Fruit fly (Drosophila melanogaster) whole organism, prepupa: ENCODE data around the gene Pka-C1.

Experiments
- Blimp-1 ChIP-seq: fragments of 200-800 bp; sonication (Bioruptor generic); optimal IDR thresholded peaks from 3 replicates; lab custom pipeline; 2017; ENCODE audit warnings: missing biosample characterization, missing genetic modification characterization, mild to moderate bottlenecking, moderate library complexity, missing genetic modification reagents
- CG10631 ChIP-seq: fragments of 200-800 bp; sonication (Bioruptor generic); optimal IDR thresholded peaks from 2 replicates; lab custom pipeline; 2016; ENCODE audit warnings: missing biosample characterization, missing genetic modification characterization
- CG11762 ChIP-seq: fragments of 200-800 bp; sonication (Bioruptor generic); optimal IDR thresholded peaks from 3 replicates; lab custom pipeline; 2016; ENCODE audit warnings: missing biosample characterization, missing genetic modification characterization; ENCODE audit not compliant: insufficient read depth
- CG11902 ChIP-seq: fragments of 200-800 bp; sonication (Bioruptor generic); optimal IDR thresholded peaks from 3 replicates; lab custom pipeline; 2016; ENCODE audit warnings: missing biosample characterization, missing genetic modification characterization
- CG15336 ChIP-seq: fragments of 200-800 bp; sonication (Bioruptor generic); IDR thresholded peaks from 2 replicates; pipeline ENCODE4 v1.3.6; 2022; ENCODE audit warnings: missing biosample characterization, missing genetic modification characterization
- CG3032 ChIP-seq: fragments of 200-800 bp; optimal IDR thresholded peaks from 2 replicates; lab custom pipeline; 2019; ENCODE audit warnings: missing biosample characterization, mild to moderate bottlenecking, missing genetic modification characterization, moderate library complexity
- CG31627 ChIP-seq: fragments of 200-800 bp; sonication (Bioruptor generic); optimal IDR thresholded peaks from 3 replicates; lab custom pipeline; 2016; ENCODE audit warnings: missing biosample characterization, missing genetic modification characterization
- CG34406 ChIP-seq: fragments of 200-800 bp; sonication (Bioruptor generic); optimal IDR thresholded peaks from 3 replicates; lab custom pipeline; 2016; ENCODE audit warnings: missing biosample characterization, missing genetic modification characterization
- CG3919 ChIP-seq: fragments of 200-800 bp; sonication (Bioruptor generic); optimal IDR thresholded peaks from 3 replicates; lab custom pipeline; 2016; ENCODE audit warnings: missing biosample characterization, missing genetic modification characterization
- CG4318 ChIP-seq: fragments of 200-800 bp; sonication (Bioruptor generic); optimal IDR thresholded peaks from 3 replicates; lab custom pipeline; 2017; ENCODE audit warnings: missing biosample characterization, mild to moderate bottlenecking, missing genetic modification characterization
- CG6276 ChIP-seq: fragments of 200-800 bp; sonication (Bioruptor generic); optimal IDR thresholded peaks from 2 replicates; lab custom pipeline; 2017; ENCODE audit warnings: missing biosample characterization, mild to moderate bottlenecking, missing genetic modification characterization
- CG6792 ChIP-seq: fragments of 200-800 bp; sonication (Bioruptor generic); optimal IDR thresholded peaks from 3 replicates; lab custom pipeline; 2016; ENCODE audit warnings: missing biosample characterization, missing genetic modification characterization
- CG6854 ChIP-seq: fragments of 200-800 bp; sonication (Bioruptor generic); optimal IDR thresholded peaks from 2 replicates; lab custom pipeline; 2017; ENCODE audit warnings: missing biosample characterization, mild to moderate bottlenecking, missing genetic modification characterization
- CG8119 ChIP-seq: fragments of 200-800 bp; sonication (Bioruptor generic); IDR thresholded peaks from 3 replicates; pipeline ENCODE4 v1.3.6; 2022; ENCODE audit warnings: missing biosample characterization, missing genetic modification characterization
- Eip75B ChIP-seq: fragments of 200-800 bp; sonication (Bioruptor generic); optimal IDR thresholded peaks from 3 replicates; lab custom pipeline; 2016; ENCODE audit warnings: missing biosample characterization, missing genetic modification characterization
- Eip78C ChIP-seq: fragments of 200-800 bp; sonication (Bioruptor generic); peaks from one replicate; lab custom pipeline; 2016; ENCODE audit warnings: missing biosample characterization, missing genetic modification characterization
- Ets96B ChIP-seq: fragments of 200-800 bp; optimal IDR thresholded peaks from 2 replicates; lab custom pipeline; 2019; ENCODE audit warnings: missing biosample characterization, mild to moderate bottlenecking, missing genetic modification characterization, moderate library complexity
- Hr38 ChIP-seq: sonication (Bioruptor generic); optimal IDR thresholded peaks from 2 replicates; lab custom pipeline; 2016; ENCODE audit warnings: missing biosample characterization, missing genetic modification characterization
- Hr39 ChIP-seq: fragments of 200-800 bp; sonication (Bioruptor generic); optimal IDR thresholded peaks from 2 replicates; lab custom pipeline; 2016; ENCODE audit warnings: missing biosample characterization, missing genetic modification characterization
- Lpt ChIP-seq: fragments of 200-800 bp; sonication (Bioruptor generic); optimal IDR thresholded peaks from 3 replicates; lab custom pipeline; 2016; ENCODE audit warnings: missing biosample characterization, missing genetic modification characterization
- Met ChIP-seq: fragments of 200-800 bp; sonication (Bioruptor generic); optimal IDR thresholded peaks from 3 replicates; lab custom pipeline; 2016; ENCODE audit warnings: missing biosample characterization, missing genetic modification characterization
- OdsH ChIP-seq: fragments of 200-800 bp; sonication (Bioruptor generic); optimal IDR thresholded peaks from 3 replicates; lab custom pipeline; 2016; ENCODE audit warnings: missing biosample characterization, missing genetic modification characterization
- Smox ChIP-seq: fragments of 200-800 bp; sonication (Bioruptor generic); optimal IDR thresholded peaks from 3 replicates; lab custom pipeline; 2016; ENCODE audit warnings: missing biosample characterization, missing genetic modification characterization
- Sox15 ChIP-seq: fragments of 200-800 bp; sonication (Bioruptor generic); optimal IDR thresholded peaks from 3 replicates; lab custom pipeline; 2016; ENCODE audit warnings: missing biosample characterization, missing genetic modification characterization
- achi ChIP-seq: fragments of 200-800 bp; sonication (Bioruptor generic); optimal IDR thresholded peaks from 3 replicates; lab custom pipeline; 2016; ENCODE audit warnings: missing biosample characterization, missing genetic modification characterization
- cyc ChIP-seq: fragments of 200-800 bp; sonication (Bioruptor generic); optimal IDR thresholded peaks from 3 replicates; lab custom pipeline; 2016; ENCODE audit warnings: missing biosample characterization, missing genetic modification characterization
- dac ChIP-seq: fragments of 200-800 bp; sonication (Bioruptor generic); optimal IDR thresholded peaks from 2 replicates; lab custom pipeline; 2017; ENCODE audit warnings: missing biosample characterization, mild to moderate bottlenecking, missing genetic modification characterization
- dsx ChIP-seq: fragments of 200-800 bp; optimal IDR thresholded peaks from 3 replicates; lab custom pipeline; 2019; ENCODE audit warnings: missing biosample characterization, mild to moderate bottlenecking, missing genetic modification characterization, moderate library complexity; ENCODE audit not compliant: poor library complexity, severe bottlenecking
- eg ChIP-seq: fragments of 200-800 bp; sonication (Bioruptor generic); IDR thresholded peaks from 3 replicates; pipeline ENCODE4 v1.3.6; 2022; ENCODE audit warnings: missing biosample characterization, missing genetic modification characterization
- esn ChIP-seq: fragments of 200-800 bp; sonication (Bioruptor generic); optimal IDR thresholded peaks from 2 replicates; lab custom pipeline; 2016; ENCODE audit warnings: missing biosample characterization, mild to moderate bottlenecking, missing genetic modification characterization, moderate library complexity
- fd85E ChIP-seq: fragments of 200-800 bp; sonication (Bioruptor generic); optimal IDR thresholded peaks from 3 replicates; lab custom pipeline; 2016; ENCODE audit warnings: missing biosample characterization, missing genetic modification characterization
- fkh ChIP-seq: fragments of 200-800 bp; sonication (Bioruptor generic); optimal IDR thresholded peaks from 3 replicates; lab custom pipeline; 2017; ENCODE audit warnings: missing biosample characterization, mild to moderate bottlenecking, missing genetic modification characterization, moderate library complexity
- pdm3 ChIP-seq: fragments of 200-800 bp; sonication (Bioruptor generic); optimal IDR thresholded peaks from 3 replicates; lab custom pipeline; 2016; ENCODE audit warnings: missing biosample characterization, missing genetic modification characterization
- salr ChIP-seq, 2 experiments: fragments of 200-800 bp; sonication (Bioruptor generic); optimal IDR thresholded peaks; 3 replicates each; lab custom pipeline; 2016 to 2018; ENCODE audit warnings: missing biosample characterization in 2 of 2, missing genetic modification characterization in 2 of 2, mild to moderate bottlenecking in 1 of 2
- spab ChIP-seq: fragments of 200-800 bp; sonication (Bioruptor generic); optimal IDR thresholded peaks from 2 replicates; lab custom pipeline; 2017; ENCODE audit warnings: missing biosample characterization, mild to moderate bottlenecking, missing genetic modification characterization, missing genetic modification reagents
- ss ChIP-seq, 2 experiments: fragments of 200-800 bp; sonication (Bioruptor generic); optimal IDR thresholded peaks; 2 replicates in 1 of 2; 3 replicates in 1 of 2; lab custom pipeline; 2017 to 2018; ENCODE audit warnings: mild to moderate bottlenecking in 2 of 2, missing biosample characterization in 2 of 2, missing genetic modification characterization in 2 of 2, moderate library complexity in 1 of 2
- svp ChIP-seq: fragments of 200-800 bp; sonication (Bioruptor generic); peaks from one replicate; lab custom pipeline; 2016; ENCODE audit warnings: missing biosample characterization, missing genetic modification characterization
- vri ChIP-seq: fragments of 200-800 bp; sonication (Bioruptor generic); optimal IDR thresholded peaks from 3 replicates; lab custom pipeline; 2016; ENCODE audit warnings: missing biosample characterization, mild to moderate bottlenecking, missing genetic modification characterization

Pka-C1 gene

dm6 chr2L:9729618-9730284 is 30.7 kb upstream of the Pka-C1 start, which contains the start of gene CG13116:
TSS of gene CG13116 (plus strand) at chr2L:9729940.
- TF ChIP-seq ss (GFP tag; optimal IDR thresholded peaks at IDR 0.05; lab: Kevin White, UChicago) (peak in 1 of 2 experiments; percentile 3), eg (GFP tag; lab: Robert Waterston, UW) (no peak), svp (peak; percentile 93), Eip78C (peak; percentile 36)
- TF ChIP-seq, all 60 proteins: peak for 3

DNA sequence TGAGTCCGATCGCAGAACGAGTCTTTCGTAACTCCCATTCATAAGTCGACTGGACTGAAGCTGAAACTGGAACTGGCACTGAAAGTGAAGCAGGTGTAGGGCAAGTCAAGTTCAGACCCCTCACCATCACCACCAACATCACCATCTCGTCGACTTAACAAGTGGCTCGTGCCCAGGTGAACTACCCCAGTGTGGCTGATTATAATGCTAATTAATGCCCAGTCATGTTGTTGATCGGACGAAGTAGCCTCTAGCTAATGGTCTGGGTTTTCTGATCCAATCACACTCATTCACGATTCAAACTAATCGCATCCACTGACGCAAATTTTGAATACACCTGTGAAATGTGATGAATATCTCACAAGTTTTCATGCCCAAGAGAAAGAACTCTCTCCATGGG is 29.7 kb upstream of the Pka-C1 start:
- TF ChIP-seq Sox15 (GFP tag; lab: Kevin White, UChicago) (no peak), CG4318 (GFP tag; lab: Kevin White, UChicago) (no peak), Hr39 (GFP tag; lab: Kevin White, UChicago) (no peak), CG6276 (GFP tag; lab: Kevin White, UChicago) (no peak), Ets96B (no peak), Blimp-1 (GFP tag; lab: Kevin White, UChicago) (no peak), Eip78C (no peak), CG11762 (no peak), fkh (GFP tag; lab: Kevin White, UChicago) (no peak)

dm6 chr2L:9711107-9711585 is 12.0 kb upstream of the Pka-C1 start, which contains the start of gene CG4364:
TSS of gene CG4364 (minus strand) at chr2L:9711271.
- no peak for TF ChIP-seq CG15336
- TF ChIP-seq Ets96B = no peak
- no peak for TF ChIP-seq CG6276 (GFP tag; lab: Kevin White, UChicago)
- TF ChIP-seq pdm3 (GFP tag; lab: Kevin White, UChicago) = no peak
- TF ChIP-seq Met (GFP tag; lab: Kevin White, UChicago) = no peak
- no peak for TF ChIP-seq CG3919 (GFP tag; lab: Kevin White, UChicago)
- TF ChIP-seq OdsH (GFP tag; lab: Kevin White, UChicago) = no peak
- TF ChIP-seq dac (GFP tag; lab: Kevin White, UChicago) = no peak
- no peak for TF ChIP-seq vri
- no peak for TF ChIP-seq fkh (GFP tag; lab: Kevin White, UChicago)
- TF ChIP-seq CG6854 (GFP tag; lab: Kevin White, UChicago) = no peak
- TF ChIP-seq CG4318 (GFP tag; lab: Kevin White, UChicago) = no peak
- no peak for TF ChIP-seq cyc (GFP tag; lab: Kevin White, UChicago)

- TF ChIP-seq Lpt (GFP tag; lab: Kevin White, UChicago) (no peak), svp (peak; percentile 92), CG6854 (GFP tag; lab: Kevin White, UChicago) (peak; percentile 50), dsx (GFP tag; lab: Kevin White, UChicago) (peak; percentile 43), vri (peak; percentile 95), Eip78C (peak; percentile 65), cyc (GFP tag; lab: Kevin White, UChicago) (no peak)
Measured at dm6 chr2L:9707514-9708094, 8.5 kb upstream of the Pka-C1 start.

- TF ChIP-seq CG31627 (GFP tag; lab: Kevin White, UChicago) (no peak), Eip78C (peak; percentile 49), OdsH (GFP tag; lab: Kevin White, UChicago) (no peak), Sox15 (GFP tag; lab: Kevin White, UChicago) (no peak), CG6792 (GFP tag; lab: Kevin White, UChicago) (no peak), CG6854 (GFP tag; lab: Kevin White, UChicago) (no peak), CG3032 (tag; lab: Kevin White, UChicago) (no peak), CG8119 (GFP tag; lab: Robert Waterston, UW) (peak; percentile 55; the same call in 2 of the 3 replicates), CG34406 (no peak), CG11902 (no peak), CG4318 (GFP tag; lab: Kevin White, UChicago) (no peak), CG10631 (no peak), Hr38 (GFP tag; lab: Kevin White, UChicago) (no peak), achi (GFP tag; lab: Kevin White, UChicago) (no peak), Smox (GFP tag; lab: Kevin White, UChicago) (no peak), CG11762 (no peak), CG15336 (no peak; the same call in 1 of the 2 replicates), cyc (GFP tag; lab: Kevin White, UChicago) (no peak), CG6276 (GFP tag; lab: Kevin White, UChicago) (peak; percentile 71), salr (GFP tag; optimal IDR thresholded peaks at IDR 0.05; lab: Kevin White, UChicago) (peak in 1 of 2 experiments; percentile 13), spab (GFP tag; lab: Kevin White, UChicago) (peak; percentile 29), fd85E (no peak), Blimp-1 (GFP tag; lab: Kevin White, UChicago) (no peak), Eip75B (GFP tag; lab: Kevin White, UChicago) (no peak), fkh (GFP tag; lab: Kevin White, UChicago) (no peak), ss (GFP tag; optimal IDR thresholded peaks at IDR 0.05; lab: Kevin White, UChicago) (peak in 1 of 2 experiments; percentile 39), Lpt (GFP tag; lab: Kevin White, UChicago) (peak; percentile 42), esn (GFP tag; lab: Kevin White, UChicago) (no peak)
Measured at dm6 chr2L:9707103-9707502, 8.0 kb upstream of the Pka-C1 start.
